Worm (Caenorhabditis elegans): ENCODE data around the gene Y11D7A.3.

Y11D7A.3 gene

ce11 chrIV:9232421-9233141 is at the start of gene Y11D7A.3:
Gene Y11D7A.3, plus strand, starts transcription at chrIV:9233091.
- TF ChIP-seq hlh-11 (tag; optimal IDR thresholded peaks at IDR 0.05) (no peak), nhr-28 (tag; optimal IDR thresholded peaks at IDR 0.05) (peak; percentile 40), rbr-2 (tag; optimal IDR thresholded peaks at IDR 0.05) (no peak), nhr-48 (tag; optimal IDR thresholded peaks at IDR 0.05) (no peak), aha-1 (tag) (peak; percentile 54), spr-3 (GFP tag; optimal IDR thresholded peaks at IDR 0.05) (no peak), ceh-20 (GFP tag; IDR thresholded peaks at IDR 0.05) (0 out of 2 replicates have a peak, but pooled peaks have one; percentile 15), nhr-77 (tag; optimal IDR thresholded peaks at IDR 0.05) (no peak)

- TF ChIP-seq ceh-28 (tag; optimal IDR thresholded peaks at IDR 0.05), result no peak
- no peak for TF ChIP-seq tag-97 (GFP tag; IDR thresholded peaks at IDR 0.05)
- no peak for TF ChIP-seq zip-2 (tag; optimal IDR thresholded peaks at IDR 0.05)
- TF ChIP-seq nhr-41 (GFP tag; IDR thresholded peaks at IDR 0.05), result no peak
- TF ChIP-seq dpl-1 (GFP tag; optimal IDR thresholded peaks at IDR 0.05), result no peak
- TF ChIP-seq F37D6.2 (tag; optimal IDR thresholded peaks at IDR 0.05), result no peak
- no peak for TF ChIP-seq lim-7 (GFP tag; IDR thresholded peaks at IDR 0.05)
- no peak for TF ChIP-seq F10B5.3 (tag; optimal IDR thresholded peaks at IDR 0.05)
- no peak for TF ChIP-seq lin-29 (GFP tag; IDR thresholded peaks at IDR 0.05)
- TF ChIP-seq dmd-6 (GFP tag; IDR thresholded peaks at IDR 0.05), result no peak
Observed at ce11 chrIV:9184547-9184946, 48.3 kb upstream of the Y11D7A.3 start, which contains the start of gene C07C7.1. Gene C07C7.1, plus strand, starts transcription at chrIV:9184847.

- TF ChIP-seq dpl-1 (GFP tag; optimal IDR thresholded peaks at IDR 0.05), result peak; percentile 50
- peak; percentile 44 for TF ChIP-seq zip-2 (tag; optimal IDR thresholded peaks at IDR 0.05)
- peak; percentile 40 for TF ChIP-seq fkh-10 (GFP tag; optimal IDR thresholded peaks at IDR 0.05)
- peak in 1 of 2 experiments; percentile 71 for TF ChIP-seq mdl-1 (tag; optimal IDR thresholded peaks at IDR 0.05)
- TF ChIP-seq snpc-1.2 (GFP tag; IDR thresholded peaks at IDR 0.05), result no peak; the same call in 1 of the 2 replicates
- TF ChIP-seq hlh-30 (tag; optimal IDR thresholded peaks at IDR 0.05; ENCODE audit: insufficient read depth), result no peak
- TF ChIP-seq daf-19 (GFP tag; conservative IDR thresholded peaks at IDR 0.05), result no peak
- TF ChIP-seq zip-11 (GFP tag; IDR thresholded peaks at IDR 0.05), result peak; percentile 81; the same call in 1 of the 2 replicates
- peak; percentile 81 for TF ChIP-seq arid-1 (GFP tag; conservative IDR thresholded peaks at IDR 0.05)
- peak; percentile 58 for TF ChIP-seq rbr-2 (tag; optimal IDR thresholded peaks at IDR 0.05)
- TF ChIP-seq lin-1 (GFP tag; IDR thresholded peaks at IDR 0.05), result no peak; the same call in 1 of the 2 replicates
- TF ChIP-seq lin-39 (tag; optimal IDR thresholded peaks at IDR 0.05), result no peak
- no peak for TF ChIP-seq unc-39 (tag; optimal IDR thresholded peaks at IDR 0.05)
- no peak for TF ChIP-seq jun-1 (tag; optimal IDR thresholded peaks at IDR 0.05)
- TF ChIP-seq ceh-20 (GFP tag; IDR thresholded peaks at IDR 0.05), result no peak; the same call in 1 of the 2 replicates
- TF ChIP-seq tag-97 (GFP tag; IDR thresholded peaks at IDR 0.05), result no peak
- 0 out of 2 replicates have a peak, but pooled peaks have one; percentile 29 for TF ChIP-seq saeg-2 (GFP tag; IDR thresholded peaks at IDR 0.05)
- peak; percentile 90 for TF ChIP-seq mxl-3 (GFP tag; optimal IDR thresholded peaks at IDR 0.05)
- TF ChIP-seq lir-3 (tag; optimal IDR thresholded peaks at IDR 0.05), result peak; percentile 46
- no peak for TF ChIP-seq R02D3.7 (tag; optimal IDR thresholded peaks at IDR 0.05)
- no peak for TF ChIP-seq ama-1 (optimal IDR thresholded peaks at IDR 0.05)
- TF ChIP-seq nhr-28 (tag; optimal IDR thresholded peaks at IDR 0.05), result peak; percentile 59
- peak; percentile 42 to 56; a peak in 2 of 4 replicates for TF ChIP-seq madf-5 (GFP tag; IDR thresholded peaks at IDR 0.05)
- peak; percentile 66 for TF ChIP-seq nhr-111 (GFP tag; optimal IDR thresholded peaks at IDR 0.05)
- no peak for TF ChIP-seq F44E2.7 (GFP tag; IDR thresholded peaks at IDR 0.05)
- 0 out of 2 replicates have a peak, but pooled peaks have one; percentile 50 for TF ChIP-seq ceh-44 (GFP tag; IDR thresholded peaks at IDR 0.05)
- TF ChIP-seq mep-1 (tag; optimal IDR thresholded peaks at IDR 0.05), result no peak
- peak; percentile 80 for TF ChIP-seq lim-7 (GFP tag; IDR thresholded peaks at IDR 0.05)
- TF ChIP-seq egl-27 (tag; optimal IDR thresholded peaks at IDR 0.05), result no peak
- TF ChIP-seq lin-38 (GFP tag; IDR thresholded peaks at IDR 0.05), result no peak; the same call in 1 of the 2 replicates
- peak; percentile 79 for TF ChIP-seq hmg-1.1 (GFP tag; IDR thresholded peaks at IDR 0.05)
- peak; percentile 72 for TF ChIP-seq gei-8 (GFP tag; optimal IDR thresholded peaks at IDR 0.05)
- TF ChIP-seq nhr-25 (tag; optimal IDR thresholded peaks at IDR 0.05; ENCODE audit: borderline replicate concordance, insufficient read depth), result no peak
- peak; percentile 83 for TF ChIP-seq Y105C5A.15 (GFP tag; IDR thresholded peaks at IDR 0.05)
- TF ChIP-seq D1046.2 (GFP tag; IDR thresholded peaks at IDR 0.05), result peak; percentile 85; the same call in 1 of the 2 replicates
Observed at ce11 chrIV:9191183-9191582, 41.7 kb upstream of the Y11D7A.3 start.

All from whole organism, L4 larva.